Worm (Caenorhabditis elegans) whole organism, L2 larva: Measurements from ENCODE around the gene nlp-52.

ENCODE experiments used
- C34F6.9 ChIP-seq: fragments of 150-350 bp; optimal IDR thresholded peaks from 2 replicates; lab custom pipeline; 2014; ENCODE audit warnings: missing biosample characterization, missing genetic modification characterization
- F13H6.1 ChIP-seq: sonication (generic microtip); optimal IDR thresholded peaks from 2 replicates; lab custom pipeline; 2016; ENCODE audit warnings: missing genetic modification characterization, missing compliant biosample characterization
- Y55F3AM.14 ChIP-seq: fragments of 200-800 bp; sonication (Bioruptor generic); optimal IDR thresholded peaks from 2 replicates; lab custom pipeline; 2018; ENCODE audit warnings: mild to moderate bottlenecking, missing genetic modification characterization, missing compliant biosample characterization
- ZK546.5 ChIP-seq: sonication (generic microtip); optimal IDR thresholded peaks from 2 replicates; lab custom pipeline; 2017; ENCODE audit warnings: missing biosample characterization, missing genetic modification characterization
- alr-1 ChIP-seq: fragments of 150-350 bp; optimal IDR thresholded peaks from 2 replicates; lab custom pipeline; 2014; ENCODE audit warnings: missing biosample characterization, missing genetic modification characterization
- blmp-1 ChIP-seq: sonication (generic microtip); optimal IDR thresholded peaks from 2 replicates; lab custom pipeline; 2017; ENCODE audit warnings: missing genetic modification characterization, mild to moderate bottlenecking, missing compliant biosample characterization, antibody characterized with exemption, moderate library complexity; ENCODE audit not compliant: insufficient read depth
- ceh-16 ChIP-seq: fragments of 150-350 bp; optimal IDR thresholded peaks from 2 replicates; lab custom pipeline; 2014; ENCODE audit warnings: missing biosample characterization, missing genetic modification characterization
- ceh-82 ChIP-seq: fragments of 150-350 bp; optimal IDR thresholded peaks from 2 replicates; lab custom pipeline; 2014; ENCODE audit warnings: missing biosample characterization, missing genetic modification characterization
- crh-2 ChIP-seq: sonication (generic microtip); optimal IDR thresholded peaks from 2 replicates; lab custom pipeline; 2017; ENCODE audit warnings: missing biosample characterization, missing genetic modification characterization
- egl-27 ChIP-seq: sonication (generic microtip); optimal IDR thresholded peaks from 3 replicates; lab custom pipeline; 2017; ENCODE audit warnings: missing biosample characterization, missing genetic modification reagents, missing genetic modification characterization
- elt-1 ChIP-seq: fragments of 150-350 bp; optimal IDR thresholded peaks from 2 replicates; lab custom pipeline; 2014; ENCODE audit warnings: missing biosample characterization, missing genetic modification characterization
- elt-3 ChIP-seq: sonication (generic microtip); optimal IDR thresholded peaks from 2 replicates; lab custom pipeline; 2017; ENCODE audit warnings: missing biosample characterization, missing genetic modification characterization
- fos-1 ChIP-seq: fragments of 150-350 bp; optimal IDR thresholded peaks from 2 replicates; lab custom pipeline; 2014; ENCODE audit warnings: missing biosample characterization, missing genetic modification characterization
- gmeb-1 ChIP-seq: fragments of 150-350 bp; optimal IDR thresholded peaks from 2 replicates; lab custom pipeline; 2014; ENCODE audit warnings: missing biosample characterization, missing genetic modification characterization
- lin-11 ChIP-seq: fragments of 150-350 bp; sonication (generic microtip); optimal IDR thresholded peaks from 2 replicates; lab custom pipeline; 2014; ENCODE audit warnings: missing biosample characterization, missing genetic modification characterization, inconsistent platforms, mixed read lengths
- lin-13 ChIP-seq: fragments of 150-350 bp; optimal IDR thresholded peaks from 2 replicates; lab custom pipeline; 2014; ENCODE audit warnings: missing biosample characterization, missing genetic modification reagents, missing genetic modification characterization
- lsy-2 ChIP-seq, 2 experiments: fragments of 150-350 bp in 1 of 2; sonication (generic microtip) in 1 of 2; optimal IDR thresholded peaks; 2 replicates each; lab custom pipeline; 2014 to 2017; ENCODE audit warnings: missing biosample characterization in 2 of 2, missing genetic modification characterization in 2 of 2
- mab-5 ChIP-seq: fragments of 150-350 bp; optimal IDR thresholded peaks from 2 replicates; lab custom pipeline; 2014; ENCODE audit warnings: missing biosample characterization, missing genetic modification characterization
- mbf-1 ChIP-seq: sonication (generic microtip); optimal IDR thresholded peaks from 2 replicates; lab custom pipeline; 2017; ENCODE audit warnings: missing biosample characterization, missing genetic modification characterization
- mdl-1 ChIP-seq, 2 experiments: fragments of 150-350 bp in 1 of 2; sonication (generic microtip) in 1 of 2; optimal IDR thresholded peaks; 2 replicates each; lab custom pipeline; 2017; ENCODE audit warnings: missing biosample characterization in 2 of 2, missing genetic modification characterization in 2 of 2
- nhr-10 ChIP-seq: sonication (generic microtip); optimal IDR thresholded peaks from 2 replicates; lab custom pipeline; 2017; ENCODE audit warnings: missing biosample characterization, missing genetic modification characterization
- nhr-129 ChIP-seq: fragments of 150-350 bp; optimal IDR thresholded peaks from 2 replicates; lab custom pipeline; 2014; ENCODE audit warnings: missing biosample characterization, missing genetic modification characterization
- nhr-21 ChIP-seq: fragments of 150-350 bp; optimal IDR thresholded peaks from 2 replicates; lab custom pipeline; 2014; ENCODE audit warnings: missing biosample characterization, missing genetic modification characterization
- nhr-23 ChIP-seq: fragments of 150-350 bp; optimal IDR thresholded peaks from 2 replicates; lab custom pipeline; 2014; ENCODE audit warnings: missing biosample characterization, missing genetic modification reagents, missing genetic modification characterization
- nhr-25 ChIP-seq: fragments of 150-350 bp; sonication (generic microtip); optimal IDR thresholded peaks from 3 replicates; lab custom pipeline; 2014; ENCODE audit warnings: missing biosample characterization, missing genetic modification characterization
- nhr-6 ChIP-seq: fragments of 150-350 bp; optimal IDR thresholded peaks from 2 replicates; lab custom pipeline; 2014; ENCODE audit warnings: missing biosample characterization, missing genetic modification characterization
- nhr-77 ChIP-seq: fragments of 150-350 bp; optimal IDR thresholded peaks from 2 replicates; lab custom pipeline; 2014; ENCODE audit warnings: missing biosample characterization, missing genetic modification characterization
- peb-1 ChIP-seq: fragments of 150-350 bp; optimal IDR thresholded peaks from 2 replicates; lab custom pipeline; 2014; ENCODE audit warnings: missing biosample characterization, missing genetic modification characterization
- sma-3 ChIP-seq: sonication (generic microtip); optimal IDR thresholded peaks from 2 replicates; lab custom pipeline; 2016; ENCODE audit warnings: missing genetic modification reagents, missing genetic modification characterization, missing compliant biosample characterization
- sma-9 ChIP-seq, 2 experiments: fragments of 150-350 bp in 1 of 2; sonication (generic microtip) in 1 of 2; optimal IDR thresholded peaks; 2 replicates each; lab custom pipeline; 2014 to 2016; ENCODE audit warnings: missing genetic modification characterization in 2 of 2, mild to moderate bottlenecking in 1 of 2, missing biosample characterization in 1 of 2, missing compliant biosample characterization in 1 of 2, missing genetic modification reagents in 1 of 2, moderate library complexity in 1 of 2
- snpc-4 ChIP-seq: fragments of 150-350 bp; optimal IDR thresholded peaks from 2 replicates; lab custom pipeline; 2014; ENCODE audit warnings: missing biosample characterization, missing genetic modification characterization
- unc-39 ChIP-seq: fragments of 150-350 bp; optimal IDR thresholded peaks from 2 replicates; lab custom pipeline; 2014; ENCODE audit warnings: missing biosample characterization, missing genetic modification characterization
- unc-55 ChIP-seq: fragments of 150-350 bp; sonication (generic microtip); optimal IDR thresholded peaks from 3 replicates; lab custom pipeline; 2014; ENCODE audit warnings: missing biosample characterization, missing genetic modification reagents, missing genetic modification characterization
- ztf-1 ChIP-seq: fragments of 200-800 bp; sonication (Bioruptor generic); conservative IDR thresholded peaks from 2 replicates; pipeline ENCODE4 v1.3.6; 2022; ENCODE audit warnings: missing genetic modification characterization, missing compliant biosample characterization
- ztf-4 ChIP-seq: fragments of 150-350 bp; optimal IDR thresholded peaks from 2 replicates; lab custom pipeline; 2014; ENCODE audit warnings: missing biosample characterization, missing genetic modification characterization

nlp-52 gene

DNA sequence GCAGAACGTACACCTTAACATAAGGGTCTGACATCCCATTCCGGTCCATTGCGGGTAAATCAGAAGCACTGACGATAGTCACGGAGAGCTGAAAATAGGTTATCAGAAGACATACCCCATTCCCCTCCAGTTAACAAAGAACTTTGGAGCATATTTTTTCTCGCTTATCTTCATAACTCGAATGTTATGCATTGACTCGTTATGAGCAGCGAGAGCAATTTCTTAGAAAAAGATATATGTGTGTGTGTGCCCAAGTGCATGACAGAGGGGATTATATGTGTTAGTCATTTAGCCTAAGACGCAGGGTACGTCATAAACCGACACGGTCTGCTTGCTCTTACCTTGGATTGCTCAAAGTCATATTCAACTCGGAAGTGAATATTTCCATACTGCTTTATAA, 28.0 kb downstream of the nlp-52 start:
- TF ChIP-seq lin-13 (GFP tag; lab: Kevin White, UChicago) (no peak), gmeb-1 (no peak), nhr-10 (tag; lab: Kevin White, UChicago) (no peak), nhr-21 (tag; lab: Kevin White, UChicago) (peak; percentile 5), nhr-77 (tag; lab: Kevin White, UChicago) (no peak), ztf-4 (no peak), lsy-2 (tag; optimal IDR thresholded peaks at IDR 0.05; lab: Kevin White, UChicago) (peak in 1 of 2 experiments; percentile 39), alr-1 (tag; lab: Kevin White, UChicago) (no peak), unc-39 (tag; lab: Kevin White, UChicago) (no peak)
- TF ChIP-seq, all 48 proteins: peak for 2

DNA sequence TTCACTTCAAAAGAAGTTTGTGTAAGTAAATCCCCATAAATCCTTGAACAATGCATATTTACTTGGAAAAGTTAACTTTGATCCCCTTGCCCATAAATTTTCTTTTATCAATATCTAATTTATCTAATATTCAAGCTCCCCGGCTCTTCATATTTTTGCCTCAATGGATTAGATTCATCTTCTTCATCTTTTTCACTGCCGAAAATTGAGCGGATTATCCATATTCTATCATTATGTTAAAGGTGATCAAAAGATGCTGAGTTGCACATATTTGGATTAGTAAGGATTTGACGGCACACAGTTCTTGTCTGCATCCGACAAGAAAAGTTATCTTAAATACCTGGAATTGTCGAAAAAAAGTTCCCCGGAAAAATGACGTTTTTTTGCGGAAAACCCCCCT, 29.0 kb downstream of the nlp-52 start:
- no peak for TF ChIP-seq ztf-4

DNA sequence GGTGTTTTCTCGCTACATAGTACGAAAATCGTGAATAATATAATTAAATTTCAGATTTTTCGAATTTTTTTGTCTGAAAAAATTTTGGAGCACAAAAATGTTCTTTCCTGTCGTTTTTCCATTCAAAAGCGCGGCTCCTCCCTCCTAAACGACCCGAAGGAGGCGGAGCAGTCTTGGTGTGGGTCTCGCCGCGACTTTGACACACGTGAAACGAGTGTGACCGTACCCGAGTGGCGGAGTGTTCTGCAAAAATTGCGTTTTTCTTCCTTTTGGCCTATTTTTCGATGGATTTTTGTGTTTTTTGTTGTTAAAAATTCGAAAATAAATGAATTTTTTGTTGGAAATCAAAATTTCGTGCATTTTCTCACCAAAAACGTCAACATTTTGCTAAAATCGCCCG, 32.0 kb downstream of the nlp-52 start, which contains the start of gene snt-2:
Gene snt-2, minus strand, starts transcription at position 139 of the 400 bp plus-strand sequence.
- TF ChIP-seq nhr-25 (tag; lab: Kevin White, UChicago) = peak; percentile 50
- TF ChIP-seq sma-3 (GFP tag; lab: Kevin White, UChicago) = peak; percentile 61
- peak; percentile 72 for TF ChIP-seq lin-11 (tag; lab: Kevin White, UChicago)
- peak; percentile 48 for TF ChIP-seq fos-1 (tag; lab: Kevin White, UChicago)
- no peak for TF ChIP-seq nhr-77 (tag; lab: Kevin White, UChicago)
- peak; percentile 92 for TF ChIP-seq unc-55 (GFP tag; lab: Kevin White, UChicago)
- TF ChIP-seq mbf-1 = no peak
- TF ChIP-seq ceh-82 (tag; lab: Kevin White, UChicago) = no peak
- peak; percentile 75 for TF ChIP-seq lin-13 (GFP tag; lab: Kevin White, UChicago)
- TF ChIP-seq ZK546.5 (tag; lab: Kevin White, UChicago) = peak; percentile 36
- peak; percentile 4 for TF ChIP-seq mab-5 (tag; lab: Kevin White, UChicago)
- TF ChIP-seq gmeb-1 = peak; percentile 78
- TF ChIP-seq nhr-6 (tag; lab: Kevin White, UChicago) = no peak
- peak; percentile 45 for TF ChIP-seq F13H6.1 (tag; lab: Kevin White, UChicago)
- TF ChIP-seq blmp-1 (tag; lab: Kevin White, UChicago) = no peak
- TF ChIP-seq crh-2 (tag; lab: Kevin White, UChicago) = peak; percentile 81
- peak; percentile 97 to 99 for TF ChIP-seq lsy-2 (tag; optimal IDR thresholded peaks at IDR 0.05; lab: Kevin White, UChicago)
- TF ChIP-seq Y55F3AM.14 (GFP tag; lab: Kevin White, UChicago) = peak; percentile 36
- TF ChIP-seq sma-9 (GFP tag; optimal IDR thresholded peaks at IDR 0.05; lab: Kevin White, UChicago) = peak; percentile 40
- no peak for TF ChIP-seq sma-9 (tag; optimal IDR thresholded peaks at IDR 0.05; lab: Kevin White, UChicago)
- TF ChIP-seq elt-1 = no peak
- TF ChIP-seq ztf-1 = no peak
- no peak for TF ChIP-seq egl-27 (tag; lab: Kevin White, UChicago)
- no peak for TF ChIP-seq nhr-10 (tag; lab: Kevin White, UChicago)
- peak; percentile 72 for TF ChIP-seq C34F6.9 (tag; lab: Kevin White, UChicago)
- TF ChIP-seq nhr-129 = peak; percentile 71
- peak; percentile 56 for TF ChIP-seq nhr-21 (tag; lab: Kevin White, UChicago)
- TF ChIP-seq snpc-4 (tag; lab: Kevin White, UChicago) = peak; percentile 25
- peak; percentile 21 for TF ChIP-seq ceh-16 (tag; lab: Kevin White, UChicago)
- peak in 1 of 2 experiments; percentile 39 for TF ChIP-seq mdl-1 (tag; optimal IDR thresholded peaks at IDR 0.05; lab: Kevin White, UChicago)

DNA sequence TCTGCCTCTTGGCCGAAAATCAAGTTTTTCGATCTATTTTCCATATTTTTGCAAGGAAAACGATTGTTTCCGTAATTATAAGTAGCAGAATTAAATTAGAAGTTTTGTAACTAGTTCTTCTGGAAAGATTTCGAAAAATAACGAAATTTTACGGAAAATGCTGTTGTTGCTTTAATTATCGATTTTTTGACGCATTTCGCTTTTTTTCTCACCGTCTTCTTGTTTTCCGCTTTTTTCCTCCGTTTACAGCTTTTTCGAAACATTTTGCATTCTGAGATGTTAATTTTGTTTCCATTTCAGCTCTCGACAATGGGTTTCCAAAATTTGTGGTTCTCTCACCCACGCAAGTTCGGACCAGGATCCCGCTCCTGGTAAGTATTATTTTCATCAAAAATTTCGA, 32.4 kb downstream of the nlp-52 start, which contains the start of gene rps-29:
Gene rps-29, plus strand, starts transcription at position 301 of the 400 bp plus-strand sequence.
- TF ChIP-seq elt-3 (tag; lab: Kevin White, UChicago) (no peak), nhr-10 (tag; lab: Kevin White, UChicago) (no peak), mdl-1 (tag; optimal IDR thresholded peaks at IDR 0.05; lab: Kevin White, UChicago) (no peak), blmp-1 (tag; lab: Kevin White, UChicago) (no peak), unc-39 (tag; lab: Kevin White, UChicago) (no peak), peb-1 (tag; lab: Kevin White, UChicago) (no peak), nhr-23 (tag; lab: Kevin White, UChicago) (no peak), C34F6.9 (tag; lab: Kevin White, UChicago) (no peak), F13H6.1 (tag; lab: Kevin White, UChicago) (no peak)
